Fruit fly (Drosophila melanogaster) whole organism, pupa: Measurements from ENCODE around the gene dyl.

ENCODE experiments used
- CG13204 ChIP-seq: fragments of 200-800 bp; sonication (Bioruptor generic); optimal IDR thresholded peaks from 2 replicates; lab custom pipeline; 2018; ENCODE audit warnings: missing biosample characterization, mild to moderate bottlenecking, missing genetic modification characterization, moderate library complexity
- CG34367 ChIP-seq: fragments of 200-800 bp; sonication (Bioruptor generic); optimal IDR thresholded peaks from 2 replicates; lab custom pipeline; 2018; ENCODE audit warnings: missing biosample characterization, mild to moderate bottlenecking, missing genetic modification characterization
- CG8159 ChIP-seq: fragments of 200-800 bp; sonication (Bioruptor generic); optimal IDR thresholded peaks from 3 replicates; lab custom pipeline; 2018; ENCODE audit warnings: missing biosample characterization, mild to moderate bottlenecking, missing genetic modification characterization, moderate library complexity
- EcR ChIP-seq: fragments of 200-800 bp; sonication (Bioruptor generic); optimal IDR thresholded peaks from 3 replicates; lab custom pipeline; 2019; ENCODE audit warnings: missing biosample characterization, missing genetic modification characterization, mild to moderate bottlenecking, moderate library complexity, missing genetic modification reagents
- Snoo ChIP-seq: fragments of 200-800 bp; sonication (Bioruptor generic); optimal IDR thresholded peaks from 3 replicates; lab custom pipeline; 2017; ENCODE audit warnings: missing biosample characterization, mild to moderate bottlenecking, missing genetic modification characterization, inconsistent platforms

dm6 chr3L:4336588-4336987, 29.1 kb upstream of the dyl start:
- TF ChIP-seq CG34367 (tag; lab: Kevin White, UChicago) (no peak), CG8159 (tag; lab: Kevin White, UChicago) (peak; percentile 67), CG13204 (GFP tag; lab: Kevin White, UChicago) (no peak), EcR (GFP tag; lab: Kevin White, UChicago) (no peak), Snoo (tag; lab: Kevin White, UChicago) (no peak)
